Fruit fly (Drosophila melanogaster) whole organism, embryonic: ENCODE data around the gene CG15725.

Experiments used
- B-H1 ChIP-seq: fragments of 200-800 bp; sonication (Bioruptor generic); IDR thresholded peaks from 3 replicates; pipeline ENCODE4 v1.3.6; 2022; ENCODE audit warnings: missing biosample characterization, missing genetic modification characterization
- Bteb2 ChIP-seq: fragments of 200-800 bp; sonication (Bioruptor generic); optimal IDR thresholded peaks from 2 replicates; lab custom pipeline; 2016; ENCODE audit warnings: missing biosample characterization, missing genetic modification characterization
- CG10321 ChIP-seq: fragments of 200-800 bp; sonication (Bioruptor generic); IDR thresholded peaks from 2 replicates; pipeline ENCODE4 v1.3.6; 2022; ENCODE audit warnings: missing biosample characterization, missing genetic modification characterization
- CG11085 ChIP-seq: fragments of 200-800 bp; sonication (Bioruptor generic); IDR thresholded peaks from 2 replicates; pipeline ENCODE4 v1.3.6; 2022; ENCODE audit warnings: missing biosample characterization, missing genetic modification characterization
- CG13894 ChIP-seq: fragments of 200-800 bp; sonication (Bioruptor generic); optimal IDR thresholded peaks from 3 replicates; lab custom pipeline; 2018; ENCODE audit warnings: missing biosample characterization, mild to moderate bottlenecking, missing genetic modification characterization, moderate library complexity
- CG15269 ChIP-seq: fragments of 200-800 bp; sonication (Bioruptor generic); optimal IDR thresholded peaks from 2 replicates; lab custom pipeline; 2018; ENCODE audit warnings: missing biosample characterization, mild to moderate bottlenecking, missing genetic modification characterization, moderate library complexity
- CG17359 ChIP-seq: fragments of 200-800 bp; sonication (Bioruptor generic); optimal IDR thresholded peaks from 3 replicates; lab custom pipeline; 2018; ENCODE audit warnings: missing biosample characterization, mild to moderate bottlenecking, missing genetic modification characterization, moderate library complexity
- CG17912 ChIP-seq: fragments of 200-800 bp; sonication (Bioruptor generic); optimal IDR thresholded peaks from 2 replicates; lab custom pipeline; 2018; ENCODE audit warnings: missing biosample characterization, mild to moderate bottlenecking, missing genetic modification characterization
- CG1832 ChIP-seq: fragments of 200-800 bp; sonication (Bioruptor generic); optimal IDR thresholded peaks from 2 replicates; lab custom pipeline; 2017; ENCODE audit warnings: missing biosample characterization, mild to moderate bottlenecking, missing genetic modification characterization, inconsistent platforms
- CG18764 ChIP-seq: fragments of 200-800 bp; sonication (Bioruptor generic); optimal IDR thresholded peaks from 3 replicates; lab custom pipeline; 2016; ENCODE audit warnings: missing biosample characterization, missing genetic modification characterization
- CG2116 ChIP-seq: fragments of 200-800 bp; sonication (Bioruptor generic); optimal IDR thresholded peaks from 3 replicates; lab custom pipeline; 2018; ENCODE audit warnings: missing biosample characterization, mild to moderate bottlenecking, missing genetic modification characterization
- CG30020 ChIP-seq: fragments of 200-800 bp; optimal IDR thresholded peaks from 2 replicates; lab custom pipeline; 2019; ENCODE audit warnings: missing biosample characterization, mild to moderate bottlenecking, missing genetic modification characterization, moderate library complexity
- CG32772 ChIP-seq: fragments of 200-800 bp; sonication (Bioruptor generic); IDR thresholded peaks from 2 replicates; pipeline ENCODE4 v1.3.6; 2022; ENCODE audit warnings: missing biosample characterization, missing genetic modification characterization
- CG34376 ChIP-seq: fragments of 200-800 bp; sonication (Bioruptor generic); optimal IDR thresholded peaks from 2 replicates; lab custom pipeline; 2018; ENCODE audit warnings: missing biosample characterization, mild to moderate bottlenecking, missing genetic modification characterization
- CG6254 ChIP-seq: fragments of 200-800 bp; sonication (Bioruptor generic); optimal IDR thresholded peaks from 3 replicates; lab custom pipeline; 2017; ENCODE audit warnings: mild to moderate bottlenecking, missing biosample characterization, missing genetic modification reagents, missing genetic modification characterization
- CG7556 ChIP-seq: fragments of 200-800 bp; sonication (Bioruptor generic); optimal IDR thresholded peaks from 2 replicates; lab custom pipeline; 2017; ENCODE audit warnings: missing biosample characterization, mild to moderate bottlenecking, missing genetic modification characterization
- CG7928 ChIP-seq: fragments of 200-800 bp; sonication (Bioruptor generic); optimal IDR thresholded peaks from 2 replicates; lab custom pipeline; 2017; ENCODE audit warnings: missing biosample characterization, mild to moderate bottlenecking, missing genetic modification characterization
- CG7963 ChIP-seq: fragments of 200-800 bp; sonication (Bioruptor generic); IDR thresholded peaks from 3 replicates; pipeline ENCODE4 v1.3.6; 2022; ENCODE audit warnings: missing biosample characterization, missing genetic modification characterization; ENCODE audit not compliant: partially characterized antibody
- CG9215 ChIP-seq: fragments of 200-800 bp; sonication (Bioruptor generic); IDR thresholded peaks from 2 replicates; pipeline ENCODE4 v1.3.6; 2022; ENCODE audit warnings: missing biosample characterization, missing genetic modification characterization
- Deaf1 ChIP-seq: fragments of 200-800 bp; optimal IDR thresholded peaks from 3 replicates; lab custom pipeline; 2019; ENCODE audit warnings: missing biosample characterization, mild to moderate bottlenecking, missing genetic modification characterization, moderate library complexity
- Ets97D ChIP-seq: fragments of 200-800 bp; sonication (Bioruptor generic); optimal IDR thresholded peaks from 3 replicates; lab custom pipeline; 2016; ENCODE audit warnings: missing biosample characterization, missing genetic modification characterization
- Gsc ChIP-seq: fragments of 200-800 bp; sonication (Bioruptor generic); IDR thresholded peaks from 2 replicates; pipeline ENCODE4 v1.3.6; 2022; ENCODE audit warnings: missing biosample characterization, missing genetic modification characterization
- Gug ChIP-seq: fragments of 200-800 bp; sonication (Bioruptor generic); IDR thresholded peaks from 4 replicates; pipeline ENCODE4 v1.3.6; 2022; ENCODE audit warnings: missing biosample characterization, missing genetic modification characterization
- H15 ChIP-seq: fragments of 200-800 bp; sonication (Bioruptor generic); IDR thresholded peaks from 3 replicates; pipeline ENCODE4 v1.3.6; 2022; ENCODE audit warnings: missing biosample characterization, missing genetic modification characterization
- Hmr ChIP-seq: fragments of 200-800 bp; sonication (Bioruptor generic); optimal IDR thresholded peaks from 3 replicates; lab custom pipeline; 2017; ENCODE audit warnings: mild to moderate bottlenecking, missing biosample characterization, missing genetic modification reagents, missing genetic modification characterization
- Hr51 ChIP-seq, 2 experiments: fragments of 200-800 bp; sonication (Bioruptor generic); optimal IDR thresholded peaks; 2 replicates in 1 of 2; 3 replicates in 1 of 2; lab custom pipeline; 2016 to 2018; ENCODE audit warnings: missing biosample characterization in 2 of 2, missing genetic modification characterization in 2 of 2, mild to moderate bottlenecking in 1 of 2, moderate library complexity in 1 of 2
- Hsf ChIP-seq: fragments of 200-800 bp; sonication (Bioruptor generic); optimal IDR thresholded peaks from 3 replicates; lab custom pipeline; 2016; ENCODE audit warnings: missing biosample characterization, missing genetic modification characterization
- Lpt ChIP-seq: fragments of >200 bp; optimal IDR thresholded peaks from 2 replicates; lab custom pipeline; 2018; ENCODE audit warnings: missing biosample characterization, missing genetic modification characterization
- MBD-R2 ChIP-seq: fragments of 200-800 bp; sonication (Bioruptor generic); IDR thresholded peaks from 2 replicates; pipeline ENCODE4 v1.3.6; 2022; ENCODE audit warnings: missing biosample characterization, missing genetic modification characterization
- Max ChIP-seq: fragments of 200-800 bp; sonication (Bioruptor generic); optimal IDR thresholded peaks from 2 replicates; lab custom pipeline; 2016; ENCODE audit warnings: missing biosample characterization, mild to moderate bottlenecking, missing genetic modification characterization
- Med ChIP-seq: fragments of 200-800 bp; sonication (Bioruptor generic); peaks from one replicate; lab custom pipeline; 2016; ENCODE audit warnings: missing biosample characterization, missing genetic modification characterization, mild to moderate bottlenecking, inconsistent platforms, moderate library complexity
- Myb ChIP-seq: fragments of 200-800 bp; sonication (Bioruptor generic); optimal IDR thresholded peaks from 2 replicates; lab custom pipeline; 2016; ENCODE audit warnings: missing biosample characterization, missing genetic modification characterization
- Scr ChIP-seq: fragments of 200-800 bp; sonication (Bioruptor generic); IDR thresholded peaks from 2 replicates; pipeline ENCODE4 v1.3.6; 2022; ENCODE audit warnings: missing biosample characterization, missing genetic modification characterization; ENCODE audit not compliant: partially characterized antibody
- aop ChIP-seq: fragments of 200-800 bp; sonication (Bioruptor generic); IDR thresholded peaks from 2 replicates; pipeline ENCODE4 v1.3.6; 2022; ENCODE audit warnings: missing biosample characterization, missing genetic modification characterization
- bcd ChIP-seq: fragments of 200-800 bp; sonication (Bioruptor generic); optimal IDR thresholded peaks from 2 replicates; lab custom pipeline; 2017; ENCODE audit warnings: missing biosample characterization, mild to moderate bottlenecking, missing genetic modification characterization
- bsh ChIP-seq, 2 experiments: fragments of 200-800 bp; sonication (Bioruptor generic); optimal IDR thresholded peaks; 2 replicates each; lab custom pipeline; 2017 to 2018; ENCODE audit warnings: mild to moderate bottlenecking in 2 of 2, missing biosample characterization in 2 of 2, missing genetic modification characterization in 2 of 2, moderate library complexity in 1 of 2
- cg ChIP-seq: fragments of 200-800 bp; sonication (Bioruptor generic); optimal IDR thresholded peaks from 3 replicates; lab custom pipeline; 2019; ENCODE audit warnings: missing biosample characterization, mild to moderate bottlenecking, missing genetic modification characterization, moderate library complexity
- crol ChIP-seq: fragments of 200-800 bp; sonication (Bioruptor generic); IDR thresholded peaks from 2 replicates; pipeline ENCODE4 v1.3.6; 2022; ENCODE audit warnings: missing biosample characterization, missing genetic modification characterization
- ems ChIP-seq: fragments of 200-800 bp; sonication (Bioruptor generic); optimal IDR thresholded peaks from 3 replicates; lab custom pipeline; 2016; ENCODE audit warnings: missing biosample characterization, missing genetic modification characterization
- hth ChIP-seq: fragments of >200 bp; optimal IDR thresholded peaks from 2 replicates; lab custom pipeline; 2017; ENCODE audit warnings: inconsistent platforms
- kni ChIP-seq: fragments of 200-800 bp; sonication (Bioruptor generic); optimal IDR thresholded peaks from 3 replicates; lab custom pipeline; 2017; ENCODE audit warnings: mild to moderate bottlenecking, missing biosample characterization, missing genetic modification reagents, missing genetic modification characterization
- mld ChIP-seq: fragments of 200-800 bp; sonication (Bioruptor generic); IDR thresholded peaks from 3 replicates; pipeline ENCODE4 v1.3.6; 2022; ENCODE audit warnings: missing biosample characterization, missing genetic modification characterization; ENCODE audit not compliant: partially characterized antibody
- nau ChIP-seq: fragments of 200-800 bp; sonication (Bioruptor generic); optimal IDR thresholded peaks from 3 replicates; lab custom pipeline; 2017; ENCODE audit warnings: missing biosample characterization, mild to moderate bottlenecking, missing genetic modification characterization, missing genetic modification reagents
- pb ChIP-seq: fragments of 200-800 bp; sonication (Bioruptor generic); optimal IDR thresholded peaks from 3 replicates; lab custom pipeline; 2016; ENCODE audit warnings: missing biosample characterization, missing genetic modification characterization
- peb ChIP-seq: fragments of 200-800 bp; sonication (Bioruptor generic); IDR thresholded peaks from 2 replicates; pipeline ENCODE4 v1.3.6; 2022; ENCODE audit warnings: missing biosample characterization, missing genetic modification characterization
- pfk ChIP-seq: fragments of 200-800 bp; sonication (Bioruptor generic); optimal IDR thresholded peaks from 2 replicates; lab custom pipeline; 2018; ENCODE audit warnings: missing biosample characterization, mild to moderate bottlenecking, missing genetic modification characterization, moderate library complexity
- pros ChIP-seq: fragments of 200-800 bp; sonication (Bioruptor generic); optimal IDR thresholded peaks from 3 replicates; lab custom pipeline; 2019; ENCODE audit warnings: missing biosample characterization, mild to moderate bottlenecking, missing genetic modification characterization, moderate library complexity
- psq ChIP-seq: fragments of 200-800 bp; sonication (Bioruptor generic); optimal IDR thresholded peaks from 2 replicates; lab custom pipeline; 2017; ENCODE audit warnings: missing biosample characterization, missing genetic modification characterization
- sd ChIP-seq: fragments of 200-800 bp; sonication (Bioruptor generic); optimal IDR thresholded peaks from 3 replicates; lab custom pipeline; 2018; ENCODE audit warnings: missing biosample characterization, mild to moderate bottlenecking, missing genetic modification characterization, moderate library complexity
- tio ChIP-seq: fragments of 200-800 bp; sonication (Bioruptor generic); optimal IDR thresholded peaks from 2 replicates; lab custom pipeline; 2017; ENCODE audit warnings: missing biosample characterization, missing genetic modification characterization, inconsistent platforms

Gene CG15725

DNA sequence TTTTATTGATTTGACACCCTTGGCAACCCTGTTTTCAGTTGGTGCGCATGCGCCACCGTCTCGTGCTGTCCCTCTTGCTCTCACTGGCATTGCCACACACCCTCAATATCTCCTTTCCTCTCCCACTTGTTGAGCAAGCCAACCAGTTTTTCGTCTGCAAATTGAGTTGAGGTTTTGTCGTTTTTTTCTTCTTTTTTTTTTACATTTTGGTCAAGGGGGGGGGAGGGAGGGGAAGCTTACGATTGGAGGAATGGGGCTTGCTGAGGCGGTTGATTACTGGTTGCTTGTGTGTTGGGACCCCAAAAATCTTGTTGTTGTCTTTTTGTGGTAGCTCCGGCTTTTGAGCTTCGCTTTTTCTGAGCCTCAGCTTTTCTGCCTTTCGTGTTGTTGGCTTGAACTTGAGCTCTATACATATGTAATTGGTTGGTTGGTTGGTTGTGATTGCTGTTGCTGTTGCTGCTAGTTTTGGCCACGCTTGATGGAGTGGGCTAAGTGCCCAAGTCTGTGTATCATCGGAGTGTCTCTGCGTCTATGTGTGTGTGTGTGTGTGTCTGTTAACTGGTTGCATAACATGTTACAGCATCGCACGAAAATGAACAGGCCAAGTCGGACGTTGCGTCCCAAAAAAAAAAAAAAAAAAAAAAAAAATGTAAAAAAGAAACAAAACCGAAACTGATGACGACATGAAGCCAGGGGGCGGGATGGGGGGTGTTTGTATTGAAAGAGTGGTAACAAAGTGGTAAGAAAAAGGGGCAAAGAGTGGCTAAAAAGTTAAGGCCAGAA is 28.9 kb upstream of the CG15725 start (continued):
- TF ChIP-seq CG7963 (GFP tag; lab: Robert Waterston, UW) (no peak), Lpt (no peak), bsh (GFP tag; optimal IDR thresholded peaks at IDR 0.05; lab: Kevin White, UChicago) (peak in 1 of 2 experiments; percentile 69), cg (GFP tag; lab: Kevin White, UChicago) (peak; percentile 63), H15 (GFP tag; lab: Robert Waterston, UW) (no peak), CG6254 (GFP tag; lab: Kevin White, UChicago) (no peak), pros (peak; percentile 70), CG10321 (peak; percentile 59), Myb (GFP tag; lab: Kevin White, UChicago) (no peak), Deaf1 (no peak), kni (peak; percentile 89), pb (GFP tag; lab: Kevin White, UChicago) (no peak), Ets97D (GFP tag; lab: Kevin White, UChicago) (no peak), psq (peak; percentile 28), CG30020 (tag; lab: Kevin White, UChicago) (no peak), CG7556 (GFP tag; lab: Kevin White, UChicago) (no peak), CG17359 (peak; percentile 28), CG11085 (GFP tag; lab: Robert Waterston, UW) (no peak), nau (no peak), CG13894 (tag; lab: Kevin White, UChicago) (peak; percentile 58), CG15269 (tag; lab: Kevin White, UChicago) (peak; percentile 46), CG32772 (peak; percentile 49), bcd (GFP tag; lab: Kevin White, UChicago) (no peak), CG17912 (GFP tag; lab: Kevin White, UChicago) (no peak), CG2116 (GFP tag; lab: Kevin White, UChicago) (no peak), CG34376 (GFP tag; lab: Kevin White, UChicago) (no peak), Gug (no peak), tio (GFP tag; lab: Kevin White, UChicago) (no peak), Scr (GFP tag; lab: Robert Waterston, UW) (no peak), mld (GFP tag; lab: Robert Waterston, UW) (no peak), crol (peak; percentile 75), MBD-R2 (no peak), CG1832 (GFP tag; lab: Kevin White, UChicago) (peak; percentile 70), CG7928 (GFP tag; lab: Kevin White, UChicago) (no peak), CG18764 (no peak), Hmr (GFP tag; lab: Kevin White, UChicago) (no peak), Gsc (GFP tag; lab: Robert Waterston, UW) (no peak), hth (lab: Kevin White, UChicago) (no peak), Max (GFP tag; lab: Kevin White, UChicago) (no peak), CG9215 (no peak), Bteb2 (GFP tag; lab: Kevin White, UChicago) (no peak), B-H1 (GFP tag; lab: Robert Waterston, UW) (no peak), pfk (GFP tag; lab: Kevin White, UChicago) (no peak), ems (GFP tag; lab: Kevin White, UChicago) (no peak), peb (GFP tag; lab: Robert Waterston, UW) (no peak), Hr51 (GFP tag; optimal IDR thresholded peaks at IDR 0.05; lab: Kevin White, UChicago) (no peak), sd (tag; lab: Kevin White, UChicago) (peak; percentile 15), Med (GFP tag; lab: Kevin White, UChicago) (peak; percentile 65), Hsf (GFP tag; lab: Kevin White, UChicago) (no peak), aop (GFP tag; lab: Robert Waterston, UW) (no peak)
